Worm (Caenorhabditis elegans): ENCODE results near the gene R03H10.4.

DNA sequence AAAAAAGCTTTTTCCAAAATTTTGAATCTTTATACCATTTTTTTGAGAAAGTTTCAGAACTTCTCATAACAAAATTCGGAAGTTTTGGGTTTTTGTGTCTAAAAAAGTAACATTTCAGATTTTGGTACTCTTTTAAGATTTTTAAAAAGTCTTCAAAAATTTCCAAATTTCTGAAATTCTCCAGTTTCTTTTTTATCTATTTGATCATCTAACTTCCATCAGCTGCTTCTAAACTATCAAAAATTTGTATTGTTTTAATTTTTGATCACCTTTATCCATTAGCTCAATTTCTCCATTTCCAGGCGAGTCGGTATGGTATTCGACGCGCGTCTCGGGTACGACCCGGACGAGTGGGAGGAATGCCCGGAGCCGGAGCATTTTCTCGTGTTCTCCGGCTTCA, 18.1 kb upstream of the R03H10.4 start, which contains the start of gene cpna-1:
- TF ChIP-seq ama-1 (optimal IDR thresholded peaks at IDR 0.05) (no peak), flt-1 (GFP tag; IDR thresholded peaks at IDR 0.05) (no peak), scrt-1 (GFP tag; IDR thresholded peaks at IDR 0.05) (no peak)
